Worm (Caenorhabditis elegans) whole organism, L4 larva: Measurements from ENCODE around the gene cec-7.
A peak's percentile ranks its signal among the peaks of the same experiment; 100 is the strongest.

Experiments
- F37D6.2 ChIP-seq: sonication (generic microtip); optimal IDR thresholded peaks from 2 replicates; lab custom pipeline; 2016; ENCODE audit warnings: mild to moderate bottlenecking, missing genetic modification characterization, missing compliant biosample characterization
- R02D3.7 ChIP-seq: fragments of 150-350 bp; sonication (generic microtip); optimal IDR thresholded peaks from 3 replicates; lab custom pipeline; 2014; ENCODE audit warnings: missing biosample characterization, missing genetic modification characterization
- T20F7.1 ChIP-seq: fragments of 200-800 bp; sonication (Bioruptor generic); optimal IDR thresholded peaks from 2 replicates; lab custom pipeline; 2018; ENCODE audit warnings: mild to moderate bottlenecking, missing genetic modification characterization, missing compliant biosample characterization
- Y48G9A.11 ChIP-seq: fragments of 200-800 bp; sonication (Bioruptor generic); IDR thresholded peaks from 2 replicates; pipeline ENCODE4 v1.3.6; 2022; ENCODE audit warnings: missing genetic modification reagents, missing genetic modification characterization, missing compliant biosample characterization
- Y75B8A.6 ChIP-seq: fragments of 200-800 bp; sonication (Bioruptor generic); IDR thresholded peaks from 2 replicates; pipeline ENCODE4 v1.3.6; 2022; ENCODE audit warnings: missing genetic modification reagents, missing genetic modification characterization, missing compliant biosample characterization
- ZK337.2 ChIP-seq: fragments of 200-800 bp; sonication (Bioruptor generic); IDR thresholded peaks from 2 replicates; pipeline ENCODE4 v1.3.6; 2022; ENCODE audit warnings: missing genetic modification reagents, missing genetic modification characterization, missing compliant biosample characterization
- attf-4 ChIP-seq: sonication (generic microtip); optimal IDR thresholded peaks from 3 replicates; lab custom pipeline; 2017; ENCODE audit warnings: missing biosample characterization, missing genetic modification characterization
- ceh-62 ChIP-seq: sonication (generic microtip); optimal IDR thresholded peaks from 2 replicates; lab custom pipeline; 2017; ENCODE audit warnings: missing biosample characterization, missing genetic modification characterization
- ces-1 ChIP-seq: fragments of 150-350 bp; sonication (generic microtip); optimal IDR thresholded peaks from 4 replicates; lab custom pipeline; 2014; ENCODE audit warnings: missing biosample characterization, missing genetic modification reagents, missing genetic modification characterization
- ctbp-1 ChIP-seq: fragments of 200-800 bp; sonication (Bioruptor generic); IDR thresholded peaks from 2 replicates; pipeline ENCODE4 v1.3.6; 2022; ENCODE audit warnings: missing genetic modification reagents, missing genetic modification characterization, missing compliant biosample characterization
- daf-12 ChIP-seq: fragments of 150-350 bp; optimal IDR thresholded peaks from 2 replicates; lab custom pipeline; 2014; ENCODE audit warnings: missing biosample characterization, missing genetic modification reagents, missing genetic modification characterization
- dmd-6 ChIP-seq: fragments of 200-800 bp; sonication (Bioruptor generic); IDR thresholded peaks from 2 replicates; pipeline ENCODE4 v1.3.6; 2022; ENCODE audit warnings: missing genetic modification reagents, missing genetic modification characterization, missing compliant biosample characterization
- dve-1 ChIP-seq: sonication (generic microtip); optimal IDR thresholded peaks from 2 replicates; lab custom pipeline; 2017; ENCODE audit warnings: antibody characterized with exemption, mild to moderate bottlenecking, missing genetic modification characterization, missing compliant biosample characterization; ENCODE audit not compliant: insufficient read depth
- egl-27 ChIP-seq: sonication (generic microtip); optimal IDR thresholded peaks from 3 replicates; lab custom pipeline; 2017; ENCODE audit warnings: missing biosample characterization, missing genetic modification reagents, missing genetic modification characterization
- hif-1 ChIP-seq, 2 experiments: sonication (generic microtip); optimal IDR thresholded peaks; 2 replicates each; lab custom pipeline; 2016 to 2017; ENCODE audit warnings: missing compliant biosample characterization in 2 of 2, missing genetic modification characterization in 2 of 2, missing genetic modification reagents in 2 of 2, missing genotype in 2 of 2, mild to moderate bottlenecking in 1 of 2
- hlh-11 ChIP-seq: fragments of 200-800 bp; sonication (Bioruptor generic); optimal IDR thresholded peaks from 2 replicates; lab custom pipeline; 2018; ENCODE audit warnings: mild to moderate bottlenecking, missing genetic modification characterization, missing compliant biosample characterization
- hlh-30 ChIP-seq: sonication (generic microtip); optimal IDR thresholded peaks from 2 replicates; lab custom pipeline; 2017; ENCODE audit warnings: antibody characterized with exemption, mild to moderate bottlenecking, missing genetic modification characterization, missing compliant biosample characterization; ENCODE audit not compliant: insufficient read depth
- jun-1 ChIP-seq: fragments of 150-350 bp; optimal IDR thresholded peaks from 2 replicates; lab custom pipeline; 2014; ENCODE audit warnings: missing biosample characterization, missing genetic modification reagents, missing genetic modification characterization
- lim-7 ChIP-seq: fragments of 200-800 bp; sonication (Bioruptor generic); IDR thresholded peaks from 2 replicates; pipeline ENCODE4 v1.3.6; 2022; ENCODE audit warnings: missing genetic modification characterization, missing compliant biosample characterization
- lin-1 ChIP-seq: fragments of 200-800 bp; sonication (Bioruptor generic); IDR thresholded peaks from 2 replicates; pipeline ENCODE4 v1.3.6; 2022; ENCODE audit warnings: missing genetic modification reagents, missing genetic modification characterization, missing compliant biosample characterization
- lin-13 ChIP-seq: fragments of 150-350 bp; optimal IDR thresholded peaks from 2 replicates; lab custom pipeline; 2014; ENCODE audit warnings: missing biosample characterization, missing genetic modification reagents, missing genetic modification characterization
- lsy-2 ChIP-seq, 2 experiments: fragments of 150-350 bp in 1 of 2; sonication (generic microtip) in 1 of 2; optimal IDR thresholded peaks; 2 replicates each; lab custom pipeline; 2014 to 2017; ENCODE audit warnings: missing biosample characterization in 2 of 2, missing genetic modification characterization in 2 of 2
- mdl-1 ChIP-seq, 2 experiments: fragments of 150-350 bp in 1 of 2; sonication (generic microtip) in 1 of 2; optimal IDR thresholded peaks; 2 replicates each; lab custom pipeline; 2014 to 2017; ENCODE audit warnings: missing biosample characterization in 2 of 2, missing genetic modification characterization in 2 of 2
- mdt-29 ChIP-seq: fragments of 200-800 bp; sonication (Bioruptor generic); IDR thresholded peaks from 2 replicates; pipeline ENCODE4 v1.3.6; 2022; ENCODE audit warnings: missing genetic modification reagents, missing genetic modification characterization, missing compliant biosample characterization
- mep-1 ChIP-seq: fragments of 150-350 bp; sonication (generic microtip); optimal IDR thresholded peaks from 3 replicates; lab custom pipeline; 2014; ENCODE audit warnings: missing biosample characterization, missing genetic modification characterization
- mes-2 ChIP-seq: sonication (generic microtip); optimal IDR thresholded peaks from 2 replicates; lab custom pipeline; 2016; ENCODE audit warnings: missing genotype, mild to moderate bottlenecking, missing genetic modification characterization, missing compliant biosample characterization; ENCODE audit not compliant: poor library complexity, severe bottlenecking
- mxl-3 ChIP-seq: fragments of 200-800 bp; sonication (Bioruptor generic); optimal IDR thresholded peaks from 2 replicates; lab custom pipeline; 2018; ENCODE audit warnings: mild to moderate bottlenecking, missing genetic modification characterization, missing compliant biosample characterization
- nhr-102 ChIP-seq: sonication (generic microtip); optimal IDR thresholded peaks from 2 replicates; lab custom pipeline; 2016; ENCODE audit warnings: mild to moderate bottlenecking, missing genetic modification characterization, moderate library complexity, missing compliant biosample characterization
- nhr-11 ChIP-seq: fragments of 150-350 bp; optimal IDR thresholded peaks from 2 replicates; lab custom pipeline; 2014; ENCODE audit warnings: missing biosample characterization, missing genetic modification characterization
- nhr-111 ChIP-seq: fragments of 200-800 bp; sonication (Bioruptor generic); optimal IDR thresholded peaks from 2 replicates; lab custom pipeline; 2018; ENCODE audit warnings: mild to moderate bottlenecking, missing genetic modification characterization, missing compliant biosample characterization
- nhr-28 ChIP-seq: fragments of 150-350 bp; optimal IDR thresholded peaks from 2 replicates; lab custom pipeline; 2014; ENCODE audit warnings: missing biosample characterization, missing genetic modification characterization
- nhr-41 ChIP-seq: fragments of 200-800 bp; sonication (Bioruptor generic); IDR thresholded peaks from 2 replicates; pipeline ENCODE4 v1.3.6; 2022; ENCODE audit warnings: missing genetic modification reagents, missing genetic modification characterization, missing compliant biosample characterization
- nhr-48 ChIP-seq: sonication (generic microtip); optimal IDR thresholded peaks from 2 replicates; lab custom pipeline; 2016; ENCODE audit warnings: mild to moderate bottlenecking, missing genetic modification characterization, missing compliant biosample characterization
- nhr-6 ChIP-seq: fragments of 150-350 bp; optimal IDR thresholded peaks from 2 replicates; lab custom pipeline; 2014; ENCODE audit warnings: missing biosample characterization, missing genetic modification characterization
- nhr-76 ChIP-seq: fragments of 150-350 bp; optimal IDR thresholded peaks from 2 replicates; lab custom pipeline; 2014; ENCODE audit warnings: missing biosample characterization, missing genetic modification characterization
- php-3 ChIP-seq: fragments of 200-800 bp; sonication (Bioruptor generic); IDR thresholded peaks from 2 replicates; pipeline ENCODE4 v1.3.6; 2022; ENCODE audit warnings: missing genetic modification reagents, missing genetic modification characterization, missing compliant biosample characterization
- rbr-2 ChIP-seq: sonication (generic microtip); optimal IDR thresholded peaks from 2 replicates; lab custom pipeline; 2016; ENCODE audit warnings: missing genotype, missing genetic modification characterization, missing compliant biosample characterization
- saeg-2 ChIP-seq: fragments of 200-800 bp; sonication (Bioruptor generic); IDR thresholded peaks from 2 replicates; pipeline ENCODE4 v1.3.6; 2022; ENCODE audit warnings: missing genetic modification reagents, missing genetic modification characterization, missing compliant biosample characterization
- set-16 ChIP-seq: fragments of 200-800 bp; sonication (Bioruptor generic); IDR thresholded peaks from 2 replicates; pipeline ENCODE4 v1.3.6; 2022; ENCODE audit warnings: missing genetic modification reagents, missing genetic modification characterization, missing compliant biosample characterization
- spr-3 ChIP-seq: fragments of 200-800 bp; sonication (Bioruptor generic); optimal IDR thresholded peaks from 2 replicates; lab custom pipeline; 2018; ENCODE audit warnings: mild to moderate bottlenecking, missing genetic modification characterization, missing compliant biosample characterization
- tra-1 ChIP-seq: fragments of 200-800 bp; sonication (Bioruptor generic); IDR thresholded peaks from 2 replicates; pipeline ENCODE4 v1.3.6; 2022; ENCODE audit warnings: missing genetic modification reagents, missing genetic modification characterization, missing compliant biosample characterization
- unc-62 ChIP-seq, 3 experiments: fragments of 150-350 bp in 1 of 3; sonication (generic microtip); optimal IDR thresholded peaks in 2 of 3; peaks in 1 of 3; 1 replicate in 1 of 3; 2 replicates in 2 of 3; lab custom pipeline; 2014 to 2017; ENCODE audit warnings: missing biosample characterization in 3 of 3, missing genetic modification characterization in 3 of 3, missing genetic modification reagents in 3 of 3, missing genotype in 1 of 3
- zip-11 ChIP-seq: fragments of 200-800 bp; sonication (Bioruptor generic); IDR thresholded peaks from 2 replicates; pipeline ENCODE4 v1.3.6; 2022; ENCODE audit warnings: missing genetic modification characterization, missing compliant biosample characterization
- zip-2 ChIP-seq: fragments of 150-350 bp; optimal IDR thresholded peaks from 2 replicates; lab custom pipeline; 2014; ENCODE audit warnings: missing biosample characterization, missing genetic modification characterization
- ztf-7 ChIP-seq: fragments of 150-350 bp; optimal IDR thresholded peaks from 2 replicates; lab custom pipeline; 2014; ENCODE audit warnings: missing biosample characterization, missing genetic modification characterization

Gene cec-7

DNA sequence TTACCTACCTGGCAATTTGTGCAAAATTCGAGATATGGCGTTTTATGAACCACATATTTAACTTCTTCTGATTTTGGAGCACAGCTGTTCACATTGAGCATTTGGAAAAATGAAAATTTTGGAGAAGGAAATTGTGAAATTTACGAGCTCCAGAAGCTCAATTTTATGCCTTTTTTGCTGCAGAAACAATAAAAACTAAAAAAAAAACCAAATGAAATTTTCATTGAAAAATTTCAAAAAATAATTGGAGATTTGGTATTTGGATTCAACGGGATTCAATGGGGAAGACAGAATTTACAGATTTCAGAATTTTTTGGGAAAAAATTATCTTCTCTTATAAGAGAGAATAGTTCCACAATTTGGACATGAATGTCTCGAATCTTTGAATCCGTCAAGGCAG, 20.7 kb downstream of the cec-7 start, which contains the start of gene Y37D8A.26:
Y37D8A.26 (minus strand) TSS at position 101 of the 400 bp plus-strand sequence.
- TF ChIP-seq nhr-76 (tag; lab: Kevin White, UChicago) = no peak
- TF ChIP-seq zip-2 = no peak
- TF ChIP-seq hif-1 (tag; optimal IDR thresholded peaks at IDR 0.05; lab: Kevin White, UChicago) = no peak
- TF ChIP-seq jun-1 (tag; lab: Kevin White, UChicago) = no peak
- TF ChIP-seq T20F7.1 (GFP tag; lab: Kevin White, UChicago) = no peak
- TF ChIP-seq ctbp-1 (GFP tag; lab: Robert Waterston, UW) = no peak
- no peak for TF ChIP-seq F37D6.2
- TF ChIP-seq mdl-1 (tag; optimal IDR thresholded peaks at IDR 0.05; lab: Kevin White, UChicago) = no peak
- TF ChIP-seq mep-1 (tag; lab: Kevin White, UChicago) = no peak
- no peak for TF ChIP-seq rbr-2 (tag; lab: Kevin White, UChicago)
- TF ChIP-seq spr-3 (GFP tag; lab: Kevin White, UChicago) = no peak
- TF ChIP-seq dmd-6 (GFP tag; lab: Robert Waterston, UW) = no peak
- TF ChIP-seq lsy-2 (tag; optimal IDR thresholded peaks at IDR 0.05; lab: Kevin White, UChicago) = no peak
- no peak for TF ChIP-seq lin-13
- TF ChIP-seq nhr-11 (tag; lab: Kevin White, UChicago) = no peak
- TF ChIP-seq php-3 (GFP tag; lab: Robert Waterston, UW) = no peak
- no peak for TF ChIP-seq daf-12 (tag; lab: Kevin White, UChicago)

DNA sequence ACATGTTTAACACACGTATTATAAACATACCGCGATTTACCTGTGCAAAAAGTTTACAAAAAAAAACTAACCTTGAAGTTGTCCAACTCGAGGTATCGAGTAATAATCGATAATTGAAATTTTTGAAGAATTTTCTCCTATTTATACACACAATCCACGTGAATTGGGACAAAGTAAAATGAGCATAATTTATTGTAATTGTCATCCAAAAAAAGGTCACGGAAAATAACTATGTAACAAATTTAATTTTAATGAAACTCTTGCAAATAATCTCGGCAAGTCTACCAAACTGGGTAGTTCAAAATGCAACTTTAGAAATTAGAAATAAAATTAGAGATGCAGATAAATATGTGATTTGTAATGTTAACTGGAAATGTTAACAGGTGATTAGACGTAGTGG, 22.0 kb downstream of the cec-7 start, which contains the start of gene Y37D8A.5:
Y37D8A.5 (minus strand) TSS at position 101 of the 400 bp plus-strand sequence.
- TF ChIP-seq R02D3.7 (tag; lab: Kevin White, UChicago) (no peak), egl-27 (tag; lab: Kevin White, UChicago) (no peak), nhr-6 (no peak), Y48G9A.11 (GFP tag; lab: Robert Waterston, UW) (no peak), set-16 (no peak), ZK337.2 (no peak), lin-1 (GFP tag; lab: Robert Waterston, UW) (no peak), mdt-29 (GFP tag; lab: Robert Waterston, UW) (no peak), nhr-48 (no peak), ceh-62 (tag; lab: Kevin White, UChicago) (no peak), jun-1 (tag; lab: Kevin White, UChicago) (no peak), saeg-2 (no peak), spr-3 (GFP tag; lab: Kevin White, UChicago) (no peak), Y75B8A.6 (GFP tag; lab: Robert Waterston, UW) (no peak), nhr-111 (GFP tag; lab: Kevin White, UChicago) (no peak), attf-4 (tag; lab: Kevin White, UChicago) (no peak), unc-62 (GFP tag; optimal IDR thresholded peaks at IDR 0.05 in 1 of 2; lab: Kevin White, UChicago) (no peak), unc-62 (tag; optimal IDR thresholded peaks at IDR 0.05; lab: Kevin White, UChicago) (no peak)

DNA sequence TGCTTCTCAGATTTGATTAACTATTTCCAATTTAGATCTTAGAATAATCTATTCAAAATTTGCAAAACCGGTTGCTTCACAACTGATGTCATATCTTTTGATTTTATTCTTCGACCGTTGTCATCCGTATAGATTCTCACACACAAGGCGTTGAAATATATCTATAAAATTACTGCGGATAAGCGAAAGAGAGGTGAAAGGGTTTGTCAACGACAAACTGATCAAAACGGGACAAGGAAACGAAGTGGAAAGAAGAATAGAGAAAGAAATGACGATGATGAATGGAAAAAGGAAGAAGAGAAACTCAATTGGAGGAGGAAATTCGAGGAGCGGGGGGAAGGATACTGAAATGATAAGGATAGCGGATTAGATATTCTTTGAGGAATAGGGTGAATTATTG, 26.3 kb downstream of the cec-7 start:
- peak; percentile 34 for TF ChIP-seq nhr-28 (tag; lab: Kevin White, UChicago)
- no peak for TF ChIP-seq ces-1 (GFP tag; lab: Kevin White, UChicago)

DNA sequence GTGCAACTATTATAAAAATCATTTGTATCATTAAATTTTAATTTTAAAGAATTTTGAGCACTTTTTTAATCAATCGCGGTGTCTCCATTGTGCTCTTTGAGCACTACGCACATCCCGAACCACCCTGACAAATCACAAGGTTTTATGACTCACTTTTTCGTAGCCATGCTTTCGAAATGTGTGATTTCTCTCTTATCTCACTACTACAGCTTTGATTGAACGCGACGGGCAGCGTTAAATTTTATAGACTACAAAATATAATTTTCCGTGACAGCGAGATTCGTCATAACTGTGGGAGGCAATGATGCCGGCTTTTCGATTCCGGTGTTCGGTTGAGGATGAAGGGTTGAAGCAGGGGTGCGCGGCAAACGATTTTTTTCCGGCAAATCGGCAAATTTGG, 27.7 kb downstream of the cec-7 start:
- TF ChIP-seq zip-11 (no peak), lim-7 (GFP tag; lab: Robert Waterston, UW) (no peak), dve-1 (peak; percentile 68), hlh-30 (tag; lab: Kevin White, UChicago) (peak; percentile 47), nhr-41 (GFP tag; lab: Robert Waterston, UW) (0 out of 2 replicates have a peak, but pooled peaks have one; percentile 21), mes-2 (peak; percentile 20), dmd-6 (GFP tag; lab: Robert Waterston, UW) (peak; percentile 88), php-3 (GFP tag; lab: Robert Waterston, UW) (peak; percentile 24; the same call in 1 of the 2 replicates), nhr-6 (no peak), ztf-7 (tag; lab: Kevin White, UChicago) (no peak), F37D6.2 (no peak), nhr-28 (tag; lab: Kevin White, UChicago) (peak; percentile 100), hlh-11 (tag; lab: Kevin White, UChicago) (peak; percentile 75), tra-1 (GFP tag; lab: Robert Waterston, UW) (0 out of 2 replicates have a peak, but pooled peaks have one; percentile 18), mxl-3 (GFP tag; lab: Kevin White, UChicago) (peak; percentile 28), nhr-102 (tag; lab: Kevin White, UChicago) (peak; percentile 28), nhr-111 (GFP tag; lab: Kevin White, UChicago) (no peak)
